Worm (Caenorhabditis elegans): ENCODE data around the gene fbxc-42.

DNA sequence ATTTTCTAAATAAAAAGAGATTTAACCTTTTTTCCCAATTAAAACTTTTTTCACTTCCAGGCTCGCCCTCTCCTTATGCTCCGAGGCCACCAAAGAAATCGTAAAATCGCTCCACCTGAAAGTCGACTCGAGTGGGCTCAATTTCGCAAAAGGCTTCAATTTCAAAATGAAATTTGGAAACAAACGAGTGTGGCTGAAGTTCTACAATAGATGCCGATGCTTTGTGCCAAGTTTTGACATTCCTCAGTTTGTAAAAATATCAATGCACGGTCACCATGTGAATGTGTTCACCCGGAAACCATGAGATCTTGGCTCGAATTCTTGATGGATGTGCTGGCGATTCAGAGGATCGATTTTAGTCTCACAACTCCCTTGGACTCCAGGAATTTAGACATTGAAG is 35.3 kb downstream of the fbxc-42 start, which contains the start of gene M01D1.12:
- TF ChIP-seq him-1 (tag; optimal IDR thresholded peaks at IDR 0.05) (no peak), W03F9.2 (tag; optimal IDR thresholded peaks at IDR 0.05) (no peak), dao-5 (tag; optimal IDR thresholded peaks at IDR 0.05) (no peak)
